Worm (Caenorhabditis elegans) whole organism, young adult: ENCODE results near the gene vms-1.

Source experiments
- B0336.3 ChIP-seq: fragments of 200-800 bp; sonication (Bioruptor generic); IDR thresholded peaks from 2 replicates; pipeline ENCODE4 v1.3.6; 2022; ENCODE audit warnings: missing genetic modification characterization, missing compliant biosample characterization
- C06A6.2 ChIP-seq: fragments of 200-800 bp; sonication (Bioruptor generic); conservative IDR thresholded peaks from 2 replicates; pipeline ENCODE4 v1.3.6; 2022; ENCODE audit warnings: missing genetic modification characterization, missing compliant biosample characterization
- F23B12.7 ChIP-seq: sonication (generic microtip); optimal IDR thresholded peaks from 2 replicates; lab custom pipeline; 2017; ENCODE audit warnings: missing genetic modification characterization, mild to moderate bottlenecking, missing compliant biosample characterization, antibody characterized with exemption, moderate library complexity; ENCODE audit not compliant: insufficient read depth
- F37B4.10 ChIP-seq: fragments of 200-800 bp; sonication (Bioruptor generic); IDR thresholded peaks from 2 replicates; pipeline ENCODE4 v1.3.6; 2022; ENCODE audit warnings: missing genetic modification characterization, missing compliant biosample characterization
- F52B5.7 ChIP-seq: sonication (generic microtip); optimal IDR thresholded peaks from 2 replicates; lab custom pipeline; 2016; ENCODE audit warnings: mild to moderate bottlenecking, missing genetic modification characterization, missing compliant biosample characterization
- K11D2.4 ChIP-seq: fragments of 200-800 bp; sonication (Bioruptor generic); IDR thresholded peaks from 2 replicates; pipeline ENCODE4 v1.3.6; 2022; ENCODE audit warnings: missing genetic modification reagents, missing genetic modification characterization, missing compliant biosample characterization
- K12H6.12 ChIP-seq: fragments of 200-800 bp; sonication (Bioruptor generic); optimal IDR thresholded peaks from 2 replicates; lab custom pipeline; 2018; ENCODE audit warnings: mild to moderate bottlenecking, missing genetic modification characterization, missing compliant biosample characterization
- Y53F4B.3 ChIP-seq: fragments of 200-800 bp; sonication (Bioruptor generic); IDR thresholded peaks from 2 replicates; pipeline ENCODE4 v1.3.6; 2022; ENCODE audit warnings: missing genetic modification reagents, missing genetic modification characterization, missing compliant biosample characterization
- Y53G8AR.9 ChIP-seq: fragments of 200-800 bp; sonication (Bioruptor generic); conservative IDR thresholded peaks from 2 replicates; pipeline ENCODE4 v1.3.6; 2022; ENCODE audit warnings: missing genetic modification reagents, missing genetic modification characterization, missing compliant biosample characterization
- Y56A3A.18 ChIP-seq: fragments of 200-800 bp; sonication (Bioruptor generic); IDR thresholded peaks from 2 replicates; pipeline ENCODE4 v1.3.6; 2022; ENCODE audit warnings: missing genetic modification reagents, missing genetic modification characterization, missing compliant biosample characterization
- Y79H2A.3 ChIP-seq: fragments of 200-800 bp; sonication (Bioruptor generic); conservative IDR thresholded peaks from 2 replicates; pipeline ENCODE4 v1.3.6; 2022; ENCODE audit warnings: missing genetic modification reagents, missing genetic modification characterization, missing compliant biosample characterization
- ZK185.1 ChIP-seq: sonication (generic microtip); optimal IDR thresholded peaks from 2 replicates; lab custom pipeline; 2016; ENCODE audit warnings: mild to moderate bottlenecking, missing genetic modification characterization, missing compliant biosample characterization; ENCODE audit not compliant: poor library complexity, severe bottlenecking
- attf-6 ChIP-seq: fragments of 200-800 bp; sonication (Bioruptor generic); IDR thresholded peaks from 2 replicates; pipeline ENCODE4 v1.3.6; 2022; ENCODE audit warnings: missing genetic modification reagents, missing genetic modification characterization, missing compliant biosample characterization
- ceh-100 ChIP-seq: fragments of 200-800 bp; sonication (Bioruptor generic); IDR thresholded peaks from 2 replicates; pipeline ENCODE4 v1.3.6; 2022; ENCODE audit warnings: missing genetic modification reagents, missing genetic modification characterization, missing compliant biosample characterization
- ceh-40 ChIP-seq: fragments of 200-800 bp; sonication (Bioruptor generic); IDR thresholded peaks from 2 replicates; pipeline ENCODE4 v1.3.6; 2022; ENCODE audit warnings: missing genetic modification characterization, missing compliant biosample characterization
- ceh-58 ChIP-seq: fragments of 200-800 bp; sonication (Bioruptor generic); IDR thresholded peaks from 2 replicates; pipeline ENCODE4 v1.3.6; 2022; ENCODE audit warnings: missing genetic modification characterization, missing compliant biosample characterization
- die-1 ChIP-seq: sonication (generic microtip); optimal IDR thresholded peaks from 2 replicates; lab custom pipeline; 2016; ENCODE audit warnings: missing genotype, mild to moderate bottlenecking, missing genetic modification characterization, missing compliant biosample characterization
- efl-1 ChIP-seq: fragments of 150-350 bp; optimal IDR thresholded peaks from 2 replicates; lab custom pipeline; 2014; ENCODE audit warnings: missing biosample characterization, missing genetic modification reagents, missing genetic modification characterization
- egl-18 ChIP-seq: fragments of 200-800 bp; sonication (Bioruptor generic); IDR thresholded peaks from 2 replicates; pipeline ENCODE4 v1.3.6; 2022; ENCODE audit warnings: missing genetic modification reagents, missing genetic modification characterization, missing compliant biosample characterization
- fkh-3 ChIP-seq: sonication (generic microtip); optimal IDR thresholded peaks from 2 replicates; lab custom pipeline; 2016; ENCODE audit warnings: mild to moderate bottlenecking, missing genetic modification characterization, missing compliant biosample characterization
- hlh-12 ChIP-seq: sonication (generic microtip); optimal IDR thresholded peaks from 2 replicates; lab custom pipeline; 2016; ENCODE audit warnings: missing genetic modification characterization, missing compliant biosample characterization
- hlh-26 ChIP-seq: fragments of 200-800 bp; sonication (Bioruptor generic); conservative IDR thresholded peaks from 2 replicates; pipeline ENCODE4 v1.3.6; 2022; ENCODE audit warnings: missing genetic modification reagents, missing genetic modification characterization, missing compliant biosample characterization
- lag-1 ChIP-seq: fragments of 200-800 bp; sonication (Bioruptor generic); IDR thresholded peaks from 2 replicates; pipeline ENCODE4 v1.3.6; 2022; ENCODE audit warnings: missing genetic modification reagents, missing genetic modification characterization, missing compliant biosample characterization
- let-607 ChIP-seq, 2 experiments: fragments of 200-800 bp in 1 of 2; sonication (Bioruptor generic) in 1 of 2; sonication (generic microtip) in 1 of 2; optimal IDR thresholded peaks; 2 replicates each; lab custom pipeline; 2016 to 2018; ENCODE audit warnings: mild to moderate bottlenecking in 2 of 2, missing compliant biosample characterization in 2 of 2, missing genetic modification characterization in 2 of 2, moderate library complexity in 2 of 2, missing genotype in 1 of 2
- lsl-1 ChIP-seq: fragments of 200-800 bp; sonication (Bioruptor generic); optimal IDR thresholded peaks from 2 replicates; lab custom pipeline; 2018; ENCODE audit warnings: mild to moderate bottlenecking, missing genetic modification characterization, moderate library complexity, missing compliant biosample characterization
- mxl-1 ChIP-seq: sonication (generic microtip); optimal IDR thresholded peaks from 2 replicates; lab custom pipeline; 2016; ENCODE audit warnings: missing genetic modification characterization, missing compliant biosample characterization
- nhr-27 ChIP-seq: fragments of 200-800 bp; sonication (Bioruptor generic); optimal IDR thresholded peaks from 2 replicates; lab custom pipeline; 2018; ENCODE audit warnings: mild to moderate bottlenecking, missing genetic modification characterization, moderate library complexity, missing compliant biosample characterization
- nhr-90 ChIP-seq: sonication (generic microtip); optimal IDR thresholded peaks from 2 replicates; lab custom pipeline; 2016; ENCODE audit warnings: missing genotype, mild to moderate bottlenecking, missing genetic modification characterization, missing compliant biosample characterization
- repo-1 ChIP-seq: sonication (generic microtip); optimal IDR thresholded peaks from 2 replicates; lab custom pipeline; 2017; ENCODE audit warnings: mild to moderate bottlenecking, missing genetic modification characterization, missing compliant biosample characterization
- snpc-4 ChIP-seq, 5 experiments: fragments of 150-350 bp in 1 of 5; sonication (generic microtip) in 4 of 5; optimal IDR thresholded peaks; 2 replicates each; lab custom pipeline; 2014 to 2018; ENCODE audit warnings: missing genetic modification characterization in 5 of 5, missing biosample characterization in 3 of 5, antibody characterized with exemption in 2 of 5, mild to moderate bottlenecking in 2 of 5, missing compliant biosample characterization in 2 of 5, missing genotype in 2 of 5, moderate library complexity in 2 of 5, missing genetic modification reagents in 1 of 5
- tlf-1 ChIP-seq: fragments of 200-800 bp; sonication (Bioruptor generic); optimal IDR thresholded peaks from 2 replicates; lab custom pipeline; 2018; ENCODE audit warnings: mild to moderate bottlenecking, missing genetic modification characterization, missing compliant biosample characterization
- ztf-26 ChIP-seq: sonication (generic microtip); optimal IDR thresholded peaks from 2 replicates; lab custom pipeline; 2017; ENCODE audit warnings: missing genetic modification characterization, missing compliant biosample characterization
- ztf-28 ChIP-seq: fragments of 200-800 bp; sonication (Bioruptor generic); IDR thresholded peaks from 2 replicates; pipeline ENCODE4 v1.3.6; 2022; ENCODE audit warnings: missing genetic modification reagents, missing genetic modification characterization, missing compliant biosample characterization

vms-1 gene

DNA sequence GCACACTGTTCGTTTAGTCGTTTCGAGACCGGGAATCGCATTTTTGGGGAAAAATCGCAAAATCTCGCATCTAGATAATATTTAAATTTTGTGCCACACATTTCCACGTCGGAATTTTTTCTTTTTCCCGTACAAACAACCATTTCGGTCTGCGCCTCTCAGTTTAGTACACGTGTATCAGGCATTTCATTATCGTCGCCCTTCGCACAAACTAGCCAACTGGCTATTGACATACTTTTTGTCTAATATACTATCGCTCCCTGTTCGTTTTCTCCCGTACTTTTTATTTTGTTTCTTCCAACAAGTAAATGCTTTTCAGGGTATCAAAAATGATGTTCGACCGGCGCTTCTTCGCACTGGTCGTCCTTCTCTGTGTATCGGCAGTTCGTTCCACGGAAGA, 45.0 kb downstream of the vms-1 start, which contains the start of gene C14B9.2 (continued):
- TF ChIP-seq Y53G8AR.9 = no peak
- no peak for TF ChIP-seq repo-1 (tag; lab: Kevin White, UChicago)
- TF ChIP-seq egl-18 = no peak

DNA sequence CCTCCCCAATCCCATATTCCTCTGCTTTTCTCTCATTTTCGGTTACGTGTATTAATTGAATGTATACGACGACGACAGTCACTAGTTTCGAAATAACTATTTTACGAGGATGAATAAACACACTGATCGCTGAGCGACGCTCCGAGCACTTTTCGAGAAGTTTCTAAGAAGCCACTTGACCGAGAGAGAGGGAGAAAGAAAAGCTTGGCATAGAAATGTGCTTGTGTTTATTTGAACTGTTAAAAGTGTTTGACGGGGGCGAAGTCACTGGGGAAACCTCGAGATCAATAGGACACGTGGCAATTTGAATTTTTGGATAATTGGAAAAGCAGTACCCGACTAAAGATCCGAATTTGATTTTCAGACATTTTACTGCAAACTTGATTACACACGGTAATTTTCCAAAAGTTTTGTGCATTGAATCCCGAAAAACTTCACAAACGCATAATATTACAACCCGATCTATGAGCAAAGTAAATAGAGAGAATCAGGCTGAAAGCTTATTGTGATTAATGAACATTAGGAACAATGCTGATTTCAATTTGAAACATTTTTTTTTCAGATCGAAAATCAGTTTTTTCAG, 48.3 kb downstream of the vms-1 start:
- TF ChIP-seq mxl-1 (tag; lab: Kevin White, UChicago) (no peak), let-607 (tag; optimal IDR thresholded peaks at IDR 0.05; lab: Kevin White, UChicago) (no peak), ztf-26 (tag; lab: Kevin White, UChicago) (no peak), ztf-28 (no peak), tlf-1 (GFP tag; lab: Kevin White, UChicago) (no peak), hlh-26 (GFP tag; lab: Robert Waterston, UW) (no peak), ceh-58 (GFP tag; lab: Robert Waterston, UW) (no peak), B0336.3 (no peak), snpc-4 (GFP tag; optimal IDR thresholded peaks at IDR 0.05; lab: Kevin White, UChicago) (no peak), snpc-4 (tag; optimal IDR thresholded peaks at IDR 0.05; lab: Kevin White, UChicago) (no peak), efl-1 (no peak), die-1 (tag; lab: Kevin White, UChicago) (no peak), ceh-40 (GFP tag; lab: Robert Waterston, UW) (no peak), ZK185.1 (tag; lab: Kevin White, UChicago) (no peak), K12H6.12 (tag; lab: Kevin White, UChicago) (no peak), lsl-1 (GFP tag; lab: Kevin White, UChicago) (no peak), F52B5.7 (tag; lab: Kevin White, UChicago) (no peak), nhr-27 (tag; lab: Kevin White, UChicago) (no peak), hlh-12 (tag; lab: Kevin White, UChicago) (no peak), Y56A3A.18 (GFP tag; lab: Robert Waterston, UW) (no peak)

DNA sequence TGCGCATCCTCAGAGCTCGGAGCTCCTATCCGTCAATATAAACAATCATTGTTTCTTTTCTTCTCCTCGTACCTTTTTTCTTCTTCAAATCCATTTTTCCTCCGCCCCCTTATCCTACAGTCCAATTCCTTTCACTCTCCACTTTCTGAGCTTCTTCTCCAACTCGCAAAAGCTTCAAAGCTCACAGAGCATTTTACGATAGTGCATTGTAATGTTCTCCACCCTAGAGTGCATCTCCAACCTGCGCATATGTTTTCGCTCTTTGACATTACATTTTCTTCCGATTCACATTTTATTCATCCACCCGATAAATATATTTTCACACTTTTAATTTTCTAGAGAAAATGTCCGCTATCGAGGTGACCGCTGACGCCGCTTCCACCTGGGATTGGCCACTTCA, 49.4 kb downstream of the vms-1 start, which contains the start of gene hsp-12.2:
TSS of gene hsp-12.2 (plus strand) at position 301 of the 400 bp plus-strand sequence.
- TF ChIP-seq Y56A3A.18 (GFP tag; lab: Robert Waterston, UW) (no peak), attf-6 (GFP tag; lab: Robert Waterston, UW) (no peak), lag-1 (GFP tag; lab: Robert Waterston, UW) (no peak), fkh-3 (tag; lab: Kevin White, UChicago) (no peak), ceh-100 (GFP tag; lab: Robert Waterston, UW) (no peak), F37B4.10 (GFP tag; lab: Robert Waterston, UW) (no peak), Y53F4B.3 (GFP tag; lab: Robert Waterston, UW) (no peak), die-1 (tag; lab: Kevin White, UChicago) (no peak), K11D2.4 (GFP tag; lab: Robert Waterston, UW) (no peak), Y79H2A.3 (GFP tag; lab: Robert Waterston, UW) (no peak), nhr-90 (tag; lab: Kevin White, UChicago) (no peak), C06A6.2 (GFP tag; lab: Robert Waterston, UW) (no peak), F23B12.7 (tag; lab: Kevin White, UChicago) (no peak)
